Fruit fly (Drosophila melanogaster) S2 (cell line): Measurements from ENCODE around the gene CG7179.

Experiments used
- CG8478 ChIP-seq: fragments of >200 bp; optimal IDR thresholded peaks from 2 replicates; lab custom pipeline; 2018
- CTCF ChIP-seq, 2 experiments: fragments of >200 bp; optimal IDR thresholded peaks; 2 replicates each; lab custom pipeline; 2018

DNA sequence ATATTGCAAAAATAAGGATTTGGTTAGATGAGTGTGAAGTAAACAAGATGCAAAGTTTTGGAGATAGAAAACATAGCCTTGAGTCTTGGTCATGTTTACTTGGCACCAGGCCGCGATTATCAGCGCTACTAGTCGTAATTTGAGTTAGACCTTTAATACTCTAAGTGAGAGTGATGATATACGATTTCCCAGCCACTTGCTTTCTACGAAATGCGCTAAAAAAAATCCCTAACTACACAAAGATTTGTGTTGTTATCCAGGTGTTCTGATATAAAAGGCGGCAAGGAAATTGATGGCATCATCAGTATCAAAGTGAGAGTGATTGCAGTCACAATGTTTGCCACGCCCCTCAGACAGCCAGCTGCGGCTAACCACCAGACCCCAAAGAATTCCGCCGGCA, 2.0 kb upstream of the CG7179 start, which contains the start of gene Uro:
- TF ChIP-seq CTCF (optimal IDR thresholded peaks at IDR 0.05; lab: Kevin White, UChicago) (no peak), CG8478 (no peak)
